Fruit fly (Drosophila melanogaster) whole organism, prepupa: Measurements from ENCODE around the gene CG46318.

Source experiments
- Blimp-1 ChIP-seq: fragments of 200-800 bp; sonication (Bioruptor generic); optimal IDR thresholded peaks from 3 replicates; lab custom pipeline; 2017; ENCODE audit warnings: missing biosample characterization, missing genetic modification characterization, mild to moderate bottlenecking, moderate library complexity, missing genetic modification reagents
- CG10669 ChIP-seq: fragments of 200-800 bp; sonication (Bioruptor generic); optimal IDR thresholded peaks from 3 replicates; lab custom pipeline; 2018; ENCODE audit warnings: missing biosample characterization, mild to moderate bottlenecking, missing genetic modification characterization, moderate library complexity
- CG11762 ChIP-seq: fragments of 200-800 bp; sonication (Bioruptor generic); optimal IDR thresholded peaks from 3 replicates; lab custom pipeline; 2016; ENCODE audit warnings: missing biosample characterization, missing genetic modification characterization; ENCODE audit not compliant: insufficient read depth
- CG11902 ChIP-seq: fragments of 200-800 bp; sonication (Bioruptor generic); optimal IDR thresholded peaks from 3 replicates; lab custom pipeline; 2016; ENCODE audit warnings: missing biosample characterization, missing genetic modification characterization
- CG15336 ChIP-seq: fragments of 200-800 bp; sonication (Bioruptor generic); IDR thresholded peaks from 2 replicates; pipeline ENCODE4 v1.3.6; 2022; ENCODE audit warnings: missing biosample characterization, missing genetic modification characterization
- CG1621 ChIP-seq: fragments of 200-800 bp; sonication (Bioruptor generic); optimal IDR thresholded peaks from 3 replicates; lab custom pipeline; 2018; ENCODE audit warnings: missing biosample characterization, mild to moderate bottlenecking, missing genetic modification characterization
- CG3032 ChIP-seq: fragments of 200-800 bp; optimal IDR thresholded peaks from 2 replicates; lab custom pipeline; 2019; ENCODE audit warnings: missing biosample characterization, mild to moderate bottlenecking, missing genetic modification characterization, moderate library complexity
- CG31627 ChIP-seq: fragments of 200-800 bp; sonication (Bioruptor generic); optimal IDR thresholded peaks from 3 replicates; lab custom pipeline; 2016; ENCODE audit warnings: missing biosample characterization, missing genetic modification characterization
- CG32006 ChIP-seq: fragments of 200-800 bp; sonication (Bioruptor generic); optimal IDR thresholded peaks from 3 replicates; lab custom pipeline; 2017; ENCODE audit warnings: missing biosample characterization, mild to moderate bottlenecking, missing genetic modification characterization
- CG34406 ChIP-seq: fragments of 200-800 bp; sonication (Bioruptor generic); optimal IDR thresholded peaks from 3 replicates; lab custom pipeline; 2016; ENCODE audit warnings: missing biosample characterization, missing genetic modification characterization
- CG3919 ChIP-seq: fragments of 200-800 bp; sonication (Bioruptor generic); optimal IDR thresholded peaks from 3 replicates; lab custom pipeline; 2016; ENCODE audit warnings: missing biosample characterization, missing genetic modification characterization
- CG6163 ChIP-seq: fragments of 200-800 bp; sonication (Bioruptor generic); IDR thresholded peaks from 3 replicates; pipeline ENCODE4 v1.3.6; 2022; ENCODE audit warnings: missing biosample characterization, missing genetic modification characterization
- CG6276 ChIP-seq: fragments of 200-800 bp; sonication (Bioruptor generic); optimal IDR thresholded peaks from 2 replicates; lab custom pipeline; 2017; ENCODE audit warnings: missing biosample characterization, mild to moderate bottlenecking, missing genetic modification characterization
- CG6792 ChIP-seq: fragments of 200-800 bp; sonication (Bioruptor generic); optimal IDR thresholded peaks from 3 replicates; lab custom pipeline; 2016; ENCODE audit warnings: missing biosample characterization, missing genetic modification characterization
- CG6808 ChIP-seq: fragments of 200-800 bp; sonication (Bioruptor generic); optimal IDR thresholded peaks from 3 replicates; lab custom pipeline; 2017; ENCODE audit warnings: missing biosample characterization, missing genetic modification characterization, mild to moderate bottlenecking, moderate library complexity, missing genetic modification reagents
- CG6854 ChIP-seq: fragments of 200-800 bp; sonication (Bioruptor generic); optimal IDR thresholded peaks from 2 replicates; lab custom pipeline; 2017; ENCODE audit warnings: missing biosample characterization, mild to moderate bottlenecking, missing genetic modification characterization
- CG8119 ChIP-seq: fragments of 200-800 bp; sonication (Bioruptor generic); IDR thresholded peaks from 3 replicates; pipeline ENCODE4 v1.3.6; 2022; ENCODE audit warnings: missing biosample characterization, missing genetic modification characterization
- CG8319 ChIP-seq: fragments of 200-800 bp; sonication (Bioruptor generic); optimal IDR thresholded peaks from 3 replicates; lab custom pipeline; 2016; ENCODE audit warnings: missing biosample characterization, missing genetic modification characterization
- CG8632 ChIP-seq: fragments of 200-800 bp; sonication (Bioruptor generic); optimal IDR thresholded peaks from 3 replicates; lab custom pipeline; 2016; ENCODE audit warnings: missing biosample characterization, missing genetic modification characterization
- Eip78C ChIP-seq: fragments of 200-800 bp; sonication (Bioruptor generic); peaks from one replicate; lab custom pipeline; 2016; ENCODE audit warnings: missing biosample characterization, missing genetic modification characterization
- Ets21C ChIP-seq: fragments of 200-800 bp; sonication (Bioruptor generic); optimal IDR thresholded peaks from 3 replicates; lab custom pipeline; 2016; ENCODE audit warnings: missing biosample characterization, missing genetic modification characterization
- Ets96B ChIP-seq: fragments of 200-800 bp; optimal IDR thresholded peaks from 2 replicates; lab custom pipeline; 2019; ENCODE audit warnings: missing biosample characterization, mild to moderate bottlenecking, missing genetic modification characterization, moderate library complexity
- Gug ChIP-seq: fragments of 200-800 bp; sonication (Bioruptor generic); IDR thresholded peaks from 2 replicates; pipeline ENCODE4 v1.3.6; 2022; ENCODE audit warnings: missing biosample characterization, missing genetic modification characterization
- Hr39 ChIP-seq: fragments of 200-800 bp; sonication (Bioruptor generic); optimal IDR thresholded peaks from 2 replicates; lab custom pipeline; 2016; ENCODE audit warnings: missing biosample characterization, missing genetic modification characterization
- Lpt ChIP-seq: fragments of 200-800 bp; sonication (Bioruptor generic); optimal IDR thresholded peaks from 3 replicates; lab custom pipeline; 2016; ENCODE audit warnings: missing biosample characterization, missing genetic modification characterization
- Met ChIP-seq: fragments of 200-800 bp; sonication (Bioruptor generic); optimal IDR thresholded peaks from 3 replicates; lab custom pipeline; 2016; ENCODE audit warnings: missing biosample characterization, missing genetic modification characterization
- OdsH ChIP-seq: fragments of 200-800 bp; sonication (Bioruptor generic); optimal IDR thresholded peaks from 3 replicates; lab custom pipeline; 2016; ENCODE audit warnings: missing biosample characterization, missing genetic modification characterization
- Sox102F ChIP-seq: fragments of 200-800 bp; sonication (Bioruptor generic); optimal IDR thresholded peaks from 2 replicates; lab custom pipeline; 2016; ENCODE audit warnings: missing biosample characterization, mild to moderate bottlenecking, missing genetic modification characterization
- Sox14 ChIP-seq: fragments of 200-800 bp; sonication (Bioruptor generic); optimal IDR thresholded peaks from 3 replicates; lab custom pipeline; 2016; ENCODE audit warnings: missing biosample characterization, missing genetic modification characterization
- Sox15 ChIP-seq: fragments of 200-800 bp; sonication (Bioruptor generic); optimal IDR thresholded peaks from 3 replicates; lab custom pipeline; 2016; ENCODE audit warnings: missing biosample characterization, missing genetic modification characterization
- achi ChIP-seq: fragments of 200-800 bp; sonication (Bioruptor generic); optimal IDR thresholded peaks from 3 replicates; lab custom pipeline; 2016; ENCODE audit warnings: missing biosample characterization, missing genetic modification characterization
- acj6 ChIP-seq: fragments of 200-800 bp; sonication (Bioruptor generic); optimal IDR thresholded peaks from 3 replicates; lab custom pipeline; 2016; ENCODE audit warnings: missing biosample characterization, missing genetic modification characterization
- cyc ChIP-seq: fragments of 200-800 bp; sonication (Bioruptor generic); optimal IDR thresholded peaks from 3 replicates; lab custom pipeline; 2016; ENCODE audit warnings: missing biosample characterization, missing genetic modification characterization
- dac ChIP-seq: fragments of 200-800 bp; sonication (Bioruptor generic); optimal IDR thresholded peaks from 2 replicates; lab custom pipeline; 2017; ENCODE audit warnings: missing biosample characterization, mild to moderate bottlenecking, missing genetic modification characterization
- dsx ChIP-seq: fragments of 200-800 bp; optimal IDR thresholded peaks from 3 replicates; lab custom pipeline; 2019; ENCODE audit warnings: missing biosample characterization, mild to moderate bottlenecking, missing genetic modification characterization, moderate library complexity; ENCODE audit not compliant: poor library complexity, severe bottlenecking
- eg ChIP-seq: fragments of 200-800 bp; sonication (Bioruptor generic); IDR thresholded peaks from 3 replicates; pipeline ENCODE4 v1.3.6; 2022; ENCODE audit warnings: missing biosample characterization, missing genetic modification characterization
- esn ChIP-seq: fragments of 200-800 bp; sonication (Bioruptor generic); optimal IDR thresholded peaks from 2 replicates; lab custom pipeline; 2016; ENCODE audit warnings: missing biosample characterization, mild to moderate bottlenecking, missing genetic modification characterization, moderate library complexity
- fd59A ChIP-seq: fragments of 200-800 bp; sonication (Bioruptor generic); optimal IDR thresholded peaks from 2 replicates; lab custom pipeline; 2017; ENCODE audit warnings: missing biosample characterization, mild to moderate bottlenecking, missing genetic modification characterization, missing genetic modification reagents
- fd85E ChIP-seq: fragments of 200-800 bp; sonication (Bioruptor generic); optimal IDR thresholded peaks from 3 replicates; lab custom pipeline; 2016; ENCODE audit warnings: missing biosample characterization, missing genetic modification characterization
- fkh ChIP-seq: fragments of 200-800 bp; sonication (Bioruptor generic); optimal IDR thresholded peaks from 3 replicates; lab custom pipeline; 2017; ENCODE audit warnings: missing biosample characterization, mild to moderate bottlenecking, missing genetic modification characterization, moderate library complexity
- lz ChIP-seq: fragments of 200-800 bp; sonication (Bioruptor generic); optimal IDR thresholded peaks from 3 replicates; lab custom pipeline; 2016; ENCODE audit warnings: missing biosample characterization, missing genetic modification characterization
- pdm3 ChIP-seq: fragments of 200-800 bp; sonication (Bioruptor generic); optimal IDR thresholded peaks from 3 replicates; lab custom pipeline; 2016; ENCODE audit warnings: missing biosample characterization, missing genetic modification characterization
- salr ChIP-seq, 2 experiments: fragments of 200-800 bp; sonication (Bioruptor generic); optimal IDR thresholded peaks; 3 replicates each; lab custom pipeline; 2016 to 2018; ENCODE audit warnings: missing biosample characterization in 2 of 2, missing genetic modification characterization in 2 of 2, mild to moderate bottlenecking in 1 of 2
- spab ChIP-seq: fragments of 200-800 bp; sonication (Bioruptor generic); optimal IDR thresholded peaks from 2 replicates; lab custom pipeline; 2017; ENCODE audit warnings: missing biosample characterization, mild to moderate bottlenecking, missing genetic modification characterization, missing genetic modification reagents
- svp ChIP-seq: fragments of 200-800 bp; sonication (Bioruptor generic); peaks from one replicate; lab custom pipeline; 2016; ENCODE audit warnings: missing biosample characterization, missing genetic modification characterization
- topi ChIP-seq: fragments of 200-800 bp; sonication (Bioruptor generic); optimal IDR thresholded peaks from 3 replicates; lab custom pipeline; 2016; ENCODE audit warnings: missing biosample characterization, missing genetic modification characterization
- vri ChIP-seq: fragments of 200-800 bp; sonication (Bioruptor generic); optimal IDR thresholded peaks from 3 replicates; lab custom pipeline; 2016; ENCODE audit warnings: missing biosample characterization, mild to moderate bottlenecking, missing genetic modification characterization

The CG46318 gene

dm6 chr3R:18669812-18670211, 10.6 kb upstream of the CG46318 start (continued):
- TF ChIP-seq CG11902 (GFP tag; lab: Kevin White, UChicago) (peak; percentile 26), CG34406 (GFP tag; lab: Kevin White, UChicago) (peak; percentile 49), CG10669 (GFP tag; lab: Kevin White, UChicago) (peak; percentile 64), CG15336 (GFP tag; lab: Robert Waterston, UW) (peak; percentile 80), fkh (GFP tag; lab: Kevin White, UChicago) (peak; percentile 2), Ets96B (peak; percentile 75), CG3919 (GFP tag; lab: Kevin White, UChicago) (peak; percentile 65), topi (GFP tag; lab: Kevin White, UChicago) (peak; percentile 68), spab (no peak), CG6854 (GFP tag; lab: Kevin White, UChicago) (no peak), Lpt (no peak), lz (GFP tag; lab: Kevin White, UChicago) (peak; percentile 57), CG8632 (peak; percentile 37), vri (GFP tag; lab: Kevin White, UChicago) (peak; percentile 37), Met (peak; percentile 62), CG8119 (GFP tag; lab: Robert Waterston, UW) (peak; percentile 74), OdsH (peak; percentile 74), dsx (GFP tag; lab: Kevin White, UChicago) (no peak), pdm3 (GFP tag; lab: Kevin White, UChicago) (no peak), CG32006 (peak; percentile 82), Sox15 (GFP tag; lab: Kevin White, UChicago) (no peak), CG11762 (GFP tag; lab: Kevin White, UChicago) (peak; percentile 57), CG3032 (peak; percentile 72), salr (GFP tag; optimal IDR thresholded peaks at IDR 0.05; lab: Kevin White, UChicago) (peak in 1 of 2 experiments; percentile 66), Gug (GFP tag; lab: Robert Waterston, UW) (peak; percentile 57), cyc (GFP tag; lab: Kevin White, UChicago) (peak; percentile 62), Sox102F (GFP tag; lab: Kevin White, UChicago) (no peak), achi (GFP tag; lab: Kevin White, UChicago) (peak; percentile 69), Sox14 (GFP tag; lab: Kevin White, UChicago) (peak; percentile 76), eg (GFP tag; lab: Robert Waterston, UW) (peak; percentile 80)

- TF ChIP-seq eg (GFP tag; lab: Robert Waterston, UW): peak; percentile 55; the same call in 2 of the 3 replicates
- peak; percentile 51 for TF ChIP-seq Gug (GFP tag; lab: Robert Waterston, UW)
- TF ChIP-seq CG6163: peak; percentile 58; the same call in 1 of the 3 replicates
- peak; percentile 51 for TF ChIP-seq achi (GFP tag; lab: Kevin White, UChicago)
- TF ChIP-seq vri (GFP tag; lab: Kevin White, UChicago): peak; percentile 70
- no peak for TF ChIP-seq fd85E
- TF ChIP-seq Ets96B: no peak
- TF ChIP-seq dac: peak; percentile 40
- TF ChIP-seq CG8319 (GFP tag; lab: Kevin White, UChicago): peak; percentile 45
- TF ChIP-seq CG6276 (GFP tag; lab: Kevin White, UChicago): no peak
- TF ChIP-seq topi (GFP tag; lab: Kevin White, UChicago): peak; percentile 68
- TF ChIP-seq CG6792 (GFP tag; lab: Kevin White, UChicago): peak; percentile 54
- peak; percentile 37 for TF ChIP-seq Sox14 (GFP tag; lab: Kevin White, UChicago)
- peak; percentile 90 for TF ChIP-seq svp
- TF ChIP-seq CG1621 (tag; lab: Kevin White, UChicago): no peak
- no peak for TF ChIP-seq CG6808 (GFP tag; lab: Kevin White, UChicago)
- peak; percentile 38 for TF ChIP-seq Ets21C
- TF ChIP-seq salr (GFP tag; optimal IDR thresholded peaks at IDR 0.05; lab: Kevin White, UChicago): peak in 1 of 2 experiments; percentile 54
- peak; percentile 44 for TF ChIP-seq cyc (GFP tag; lab: Kevin White, UChicago)
- TF ChIP-seq fd59A (GFP tag; lab: Kevin White, UChicago): peak; percentile 1
- TF ChIP-seq dsx (GFP tag; lab: Kevin White, UChicago): peak; percentile 49
- TF ChIP-seq Hr39 (GFP tag; lab: Kevin White, UChicago): peak; percentile 44
- no peak for TF ChIP-seq pdm3 (GFP tag; lab: Kevin White, UChicago)
- peak; percentile 25 for TF ChIP-seq fkh (GFP tag; lab: Kevin White, UChicago)
- TF ChIP-seq esn: peak; percentile 73
- no peak for TF ChIP-seq spab
- peak; percentile 26 for TF ChIP-seq Blimp-1 (GFP tag; lab: Kevin White, UChicago)
- TF ChIP-seq CG3032: peak; percentile 32
- peak; percentile 30 for TF ChIP-seq acj6 (GFP tag; lab: Kevin White, UChicago)
- TF ChIP-seq CG15336 (GFP tag; lab: Robert Waterston, UW): peak; percentile 68
- peak; percentile 95 for TF ChIP-seq Eip78C (GFP tag; lab: Kevin White, UChicago)
- TF ChIP-seq CG31627 (GFP tag; lab: Kevin White, UChicago): peak; percentile 35
Measured at dm6 chr3R:18670441-18671111, 9.8 kb upstream of the CG46318 start.
